Fruit fly (Drosophila melanogaster) whole organism, wandering third instar larva: Measurements from ENCODE around the gene PICK1.

ENCODE experiments used
- Abd-B ChIP-seq: fragments of >200 bp; optimal IDR thresholded peaks from 2 replicates; lab custom pipeline; 2017; ENCODE audit warnings: missing biosample characterization, missing genetic modification characterization
- CG32264 ChIP-seq: fragments of 200-800 bp; sonication (Bioruptor generic); optimal IDR thresholded peaks from 2 replicates; lab custom pipeline; 2016; ENCODE audit warnings: missing biosample characterization, missing genetic modification characterization
- CG9705 ChIP-seq: fragments of 200-800 bp; sonication (Bioruptor generic); optimal IDR thresholded peaks from 2 replicates; lab custom pipeline; 2018; ENCODE audit warnings: missing biosample characterization, mild to moderate bottlenecking, missing genetic modification characterization
- CrebA ChIP-seq: fragments of 200-800 bp; sonication (Bioruptor generic); optimal IDR thresholded peaks from 2 replicates; lab custom pipeline; 2016; ENCODE audit warnings: missing biosample characterization, mild to moderate bottlenecking, missing genetic modification characterization, borderline replicate concordance
- Dfd ChIP-seq: fragments of >200 bp; optimal IDR thresholded peaks from 2 replicates; lab custom pipeline; 2017; ENCODE audit warnings: missing biosample characterization, missing genetic modification characterization
- Dif ChIP-seq: fragments of 200-275, 200-300 bp; sonication (Bioruptor generic); optimal IDR thresholded peaks from 2 replicates; lab custom pipeline; 2018; ENCODE audit warnings: missing biosample characterization, missing genetic modification characterization; ENCODE audit not compliant: partially characterized antibody
- GATAd ChIP-seq: sonication (Bioruptor generic); optimal IDR thresholded peaks from 2 replicates; lab custom pipeline; 2016; ENCODE audit warnings: missing biosample characterization, missing genetic modification characterization
- Hnf4 ChIP-seq: fragments of 200-800 bp; sonication (Bioruptor generic); optimal IDR thresholded peaks from 2 replicates; lab custom pipeline; 2016; ENCODE audit warnings: missing biosample characterization, mild to moderate bottlenecking, missing genetic modification characterization
- Hr78 ChIP-seq: fragments of >200 bp; optimal IDR thresholded peaks from 2 replicates; lab custom pipeline; 2017; ENCODE audit warnings: missing biosample characterization, missing genetic modification characterization
- Hr83 ChIP-seq: fragments of 200-300 bp; sonication (Bioruptor generic); optimal IDR thresholded peaks from 2 replicates; lab custom pipeline; 2016; ENCODE audit warnings: missing biosample characterization, mild to moderate bottlenecking, missing genetic modification characterization, moderate library complexity; ENCODE audit not compliant: poor library complexity, severe bottlenecking
- Jra ChIP-seq: sonication (Bioruptor generic); optimal IDR thresholded peaks from 2 replicates; lab custom pipeline; 2016; ENCODE audit warnings: missing biosample characterization, missing genetic modification characterization
- Mio ChIP-seq: sonication (Bioruptor generic); optimal IDR thresholded peaks from 2 replicates; lab custom pipeline; 2016; ENCODE audit warnings: missing biosample characterization, missing genetic modification characterization
- Myc ChIP-seq: fragments of >200 bp; optimal IDR thresholded peaks from 2 replicates; lab custom pipeline; 2017
- N ChIP-seq: fragments of >200 bp; optimal IDR thresholded peaks from 2 replicates; lab custom pipeline; 2018; ENCODE audit warnings: missing biosample characterization, missing external identifiers, missing genetic modification characterization
- OdsH ChIP-seq: fragments of 200-800 bp; sonication (Bioruptor generic); optimal IDR thresholded peaks from 2 replicates; lab custom pipeline; 2016; ENCODE audit warnings: missing biosample characterization, mild to moderate bottlenecking, missing genetic modification characterization
- Sp1 ChIP-seq: fragments of 200-800 bp; sonication (Bioruptor generic); optimal IDR thresholded peaks from 3 replicates; lab custom pipeline; 2019; ENCODE audit warnings: missing biosample characterization, mild to moderate bottlenecking, missing genetic modification characterization, moderate library complexity
- Vsx2 ChIP-seq: fragments of 200-300, 225-300 bp; sonication (Bioruptor generic); optimal IDR thresholded peaks from 2 replicates; lab custom pipeline; 2018; ENCODE audit warnings: missing biosample characterization, missing genetic modification characterization; ENCODE audit not compliant: partially characterized antibody
- br ChIP-seq: fragments of 200-800 bp; sonication (Bioruptor generic); optimal IDR thresholded peaks from 2 replicates; lab custom pipeline; 2016; ENCODE audit warnings: missing biosample characterization, missing genetic modification characterization
- brk ChIP-seq: fragments of 200-800 bp; sonication (Bioruptor generic); optimal IDR thresholded peaks from 2 replicates; lab custom pipeline; 2016; ENCODE audit warnings: missing biosample characterization, mild to moderate bottlenecking, missing genetic modification characterization
- dl ChIP-seq, 2 experiments: fragments of 175-275, 200-275 bp in 1 of 2; fragments of 200-275 bp in 1 of 2; sonication (Bioruptor generic); optimal IDR thresholded peaks; lab custom pipeline; 2018; ENCODE audit warnings: mild to moderate bottlenecking in 2 of 2, missing biosample characterization in 2 of 2, missing genetic modification characterization in 2 of 2, moderate library complexity in 2 of 2; ENCODE audit not compliant: partially characterized antibody in 2 of 2, insufficient read depth in 1 of 2
- dmrt93B ChIP-seq: fragments of 200-800 bp; sonication (Bioruptor generic); optimal IDR thresholded peaks from 2 replicates; lab custom pipeline; 2018; ENCODE audit warnings: missing biosample characterization, mild to moderate bottlenecking, missing genetic modification characterization
- dsf ChIP-seq: sonication (Bioruptor generic); optimal IDR thresholded peaks from 2 replicates; lab custom pipeline; 2016; ENCODE audit warnings: missing biosample characterization, missing genetic modification characterization, borderline replicate concordance
- foxo ChIP-seq, 2 experiments: fragments of 200-800 bp; sonication (Bioruptor generic); optimal IDR thresholded peaks; 2 replicates in 1 of 2; 3 replicates in 1 of 2; lab custom pipeline; 2016 to 2017; ENCODE audit warnings: missing biosample characterization in 2 of 2, missing genetic modification characterization in 2 of 2
- fru ChIP-seq: fragments of 200-800 bp; sonication (Bioruptor generic); optimal IDR thresholded peaks from 3 replicates; lab custom pipeline; 2016; ENCODE audit warnings: missing biosample characterization, mild to moderate bottlenecking, missing genetic modification characterization
- h ChIP-seq: fragments of 200-800 bp; sonication (Bioruptor generic); optimal IDR thresholded peaks from 3 replicates; lab custom pipeline; 2016; ENCODE audit warnings: missing biosample characterization, mild to moderate bottlenecking, missing genetic modification characterization
- lola ChIP-seq: fragments of >200 bp; optimal IDR thresholded peaks from 2 replicates; lab custom pipeline; 2017; ENCODE audit warnings: missing biosample characterization, missing genetic modification characterization
- pan ChIP-seq: fragments of >200 bp; optimal IDR thresholded peaks from 2 replicates; lab custom pipeline; 2017
- psq ChIP-seq: fragments of 200-800 bp; sonication (Bioruptor generic); optimal IDR thresholded peaks from 3 replicates; lab custom pipeline; 2017; ENCODE audit warnings: missing biosample characterization, mild to moderate bottlenecking, missing genetic modification characterization, moderate library complexity
- rgr ChIP-seq: fragments of 200-800 bp; sonication (Bioruptor generic); optimal IDR thresholded peaks from 3 replicates; lab custom pipeline; 2016; ENCODE audit warnings: missing biosample characterization, mild to moderate bottlenecking, missing genetic modification characterization
- sage ChIP-seq: fragments of 200-800 bp; sonication (Bioruptor generic); optimal IDR thresholded peaks from 2 replicates; lab custom pipeline; 2016; ENCODE audit warnings: missing biosample characterization, mild to moderate bottlenecking, missing genetic modification characterization
- woc ChIP-seq: sonication (Bioruptor generic); optimal IDR thresholded peaks from 2 replicates; lab custom pipeline; 2016; ENCODE audit warnings: missing biosample characterization, mild to moderate bottlenecking, missing genetic modification characterization

The PICK1 gene

dm6 chr2L:12679310-12679709 is 15.5 kb upstream of the PICK1 start:
- no peak for TF ChIP-seq Abd-B (GFP tag; lab: Kevin White, UChicago)
- TF ChIP-seq Mio = no peak
- no peak for TF ChIP-seq Hr78 (GFP tag; lab: Kevin White, UChicago)
- no peak for TF ChIP-seq Hnf4 (GFP tag; lab: Kevin White, UChicago)
- TF ChIP-seq lola (GFP tag; lab: Kevin White, UChicago) = no peak
- TF ChIP-seq dmrt93B = no peak
- no peak for TF ChIP-seq foxo (GFP tag; optimal IDR thresholded peaks at IDR 0.05; lab: Kevin White, UChicago)

dm6 chr2L:12681603-12682368 is 13.0 kb upstream of the PICK1 start:
- TF ChIP-seq Hr83 (GFP tag; lab: Kevin White, UChicago) (no peak), Sp1 (no peak), Mio (no peak), Myc (lab: Kevin White, UChicago) (no peak), OdsH (no peak), psq (no peak), sage (GFP tag; lab: Kevin White, UChicago) (no peak), CG9705 (GFP tag; lab: Kevin White, UChicago) (no peak), dl (GFP tag; optimal IDR thresholded peaks at IDR 0.05; lab: Kevin White, UChicago; ENCODE audit: insufficient read depth in 1 of 2, partially characterized antibody in 2 of 2) (no peak), dsf (GFP tag; lab: Kevin White, UChicago) (no peak), dmrt93B (no peak), N (GFP tag; lab: Kevin White, UChicago) (no peak)

- TF ChIP-seq lola (GFP tag; lab: Kevin White, UChicago) = no peak
- no peak for TF ChIP-seq Vsx2 (GFP tag; lab: Kevin White, UChicago)
- no peak for TF ChIP-seq sage (GFP tag; lab: Kevin White, UChicago)
- TF ChIP-seq woc (GFP tag; lab: Kevin White, UChicago) = no peak
- no peak for TF ChIP-seq dmrt93B
- no peak for TF ChIP-seq GATAd (GFP tag; lab: Kevin White, UChicago)
- no peak for TF ChIP-seq rgr
- TF ChIP-seq CrebA (GFP tag; lab: Kevin White, UChicago) = no peak
- TF ChIP-seq Hr83 (GFP tag; lab: Kevin White, UChicago) = no peak
- no peak for TF ChIP-seq br (GFP tag; lab: Kevin White, UChicago)
- no peak for TF ChIP-seq psq
- no peak for TF ChIP-seq pan (lab: Kevin White, UChicago)
- no peak for TF ChIP-seq Dif (GFP tag; lab: Kevin White, UChicago)
- no peak for TF ChIP-seq brk
- no peak for TF ChIP-seq fru (GFP tag; lab: Kevin White, UChicago)
- TF ChIP-seq dl (GFP tag; optimal IDR thresholded peaks at IDR 0.05; lab: Kevin White, UChicago; ENCODE audit: insufficient read depth in 1 of 2, partially characterized antibody in 2 of 2) = no peak
- no peak for TF ChIP-seq h (GFP tag; lab: Kevin White, UChicago)
Observed at dm6 chr2L:12686811-12687210, 8.0 kb upstream of the PICK1 start.

- TF ChIP-seq CG9705 (GFP tag; lab: Kevin White, UChicago) = no peak
Observed at dm6 chr2L:12689281-12689765, 5.5 kb upstream of the PICK1 start.

dm6 chr2L:12692343-12693079 is 2.3 kb upstream of the PICK1 start, which contains the start of the genes CCT4 and CG6153:
Gene CCT4, minus strand, starts transcription at chr2L:12692934.
Gene CG6153, plus strand, starts transcription at chr2L:12692993.
- TF ChIP-seq Myc (lab: Kevin White, UChicago) = peak; percentile 35
- TF ChIP-seq Dfd (GFP tag; lab: Kevin White, UChicago) = no peak
- no peak for TF ChIP-seq fru (GFP tag; lab: Kevin White, UChicago)
- no peak for TF ChIP-seq Jra (GFP tag; lab: Kevin White, UChicago)
- no peak for TF ChIP-seq sage (GFP tag; lab: Kevin White, UChicago)
- no peak for TF ChIP-seq CG32264 (GFP tag; lab: Kevin White, UChicago)
